4 worm cellular contexts compared by ENCODE assay signal in genomic region chrV:19125812-19126211, ce11.
TF ChIP-seq lines count a peak whose summit lies in the region.

No protein-coding gene starts in this region.

TF ChIP-seq in whole organism, L2 larva, 48 proteins besides CTCF, POLR2A, EP300 and RAD21 (continues in another document):
- no peak for TF ChIP-seq aly-2 (tag; optimal IDR thresholded peaks at IDR 0.05; lab: Kevin White, UChicago)
- peak; percentile 37 for TF ChIP-seq zag-1 (tag; optimal IDR thresholded peaks at IDR 0.05; lab: Kevin White, UChicago)
- TF ChIP-seq nhr-6 (tag; optimal IDR thresholded peaks at IDR 0.05; lab: Kevin White, UChicago) = no peak
- TF ChIP-seq nhr-12 (tag; optimal IDR thresholded peaks at IDR 0.05; lab: Kevin White, UChicago) = no peak
- no peak for TF ChIP-seq ceh-82 (tag; optimal IDR thresholded peaks at IDR 0.05; lab: Kevin White, UChicago)
- TF ChIP-seq dmd-4 (tag; optimal IDR thresholded peaks at IDR 0.05; lab: Kevin White, UChicago) = no peak
- peak in 1 of 2 experiments; percentile 25 for TF ChIP-seq mdl-1 (tag; optimal IDR thresholded peaks at IDR 0.05; lab: Kevin White, UChicago)
- peak; percentile 54 for TF ChIP-seq unc-55 (GFP tag; optimal IDR thresholded peaks at IDR 0.05; lab: Kevin White, UChicago)
- no peak for TF ChIP-seq mbf-1 (tag; optimal IDR thresholded peaks at IDR 0.05; lab: Kevin White, UChicago)
- TF ChIP-seq gmeb-1 (tag; optimal IDR thresholded peaks at IDR 0.05; lab: Kevin White, UChicago) = peak; percentile 57
- peak; percentile 37 for TF ChIP-seq lin-11 (tag; optimal IDR thresholded peaks at IDR 0.05; lab: Kevin White, UChicago)
- peak; percentile 50 for TF ChIP-seq crh-2 (tag; optimal IDR thresholded peaks at IDR 0.05; lab: Kevin White, UChicago)
- peak; percentile 26 to 58 for TF ChIP-seq lsy-2 (tag; optimal IDR thresholded peaks at IDR 0.05; lab: Kevin White, UChicago)
- no peak for TF ChIP-seq nhr-237 (tag; optimal IDR thresholded peaks at IDR 0.05; lab: Kevin White, UChicago)
- peak; percentile 43 for TF ChIP-seq egl-27 (tag; optimal IDR thresholded peaks at IDR 0.05; lab: Kevin White, UChicago)
- peak; percentile 30 for TF ChIP-seq nhr-25 (tag; optimal IDR thresholded peaks at IDR 0.05; lab: Kevin White, UChicago)
- TF ChIP-seq sma-3 (GFP tag; optimal IDR thresholded peaks at IDR 0.05; lab: Kevin White, UChicago) = peak; percentile 21
- peak; percentile 40 for TF ChIP-seq snpc-4 (tag; optimal IDR thresholded peaks at IDR 0.05; lab: Kevin White, UChicago)
- TF ChIP-seq C34F6.9 (tag; optimal IDR thresholded peaks at IDR 0.05; lab: Kevin White, UChicago) = peak; percentile 17
- peak; percentile 70 for TF ChIP-seq lin-13 (GFP tag; optimal IDR thresholded peaks at IDR 0.05; lab: Kevin White, UChicago)
- TF ChIP-seq Y55F3AM.14 (GFP tag; optimal IDR thresholded peaks at IDR 0.05; lab: Kevin White, UChicago) = peak; percentile 33
- TF ChIP-seq nhr-129 (tag; optimal IDR thresholded peaks at IDR 0.05; lab: Kevin White, UChicago) = peak; percentile 64
- TF ChIP-seq mab-5 (tag; optimal IDR thresholded peaks at IDR 0.05; lab: Kevin White, UChicago) = peak; percentile 44

TF ChIP-seq in whole organism, L4 larva, 104 proteins besides CTCF, POLR2A, EP300 and RAD21 (continues in another document):
- peak; percentile 74 for TF ChIP-seq tra-1 (GFP tag; IDR thresholded peaks at IDR 0.05; lab: Robert Waterston, UW)
- no peak for TF ChIP-seq egl-27 (tag; optimal IDR thresholded peaks at IDR 0.05; lab: Kevin White, UChicago)
- peak; percentile 83 for TF ChIP-seq Y48G9A.11 (GFP tag; IDR thresholded peaks at IDR 0.05; lab: Robert Waterston, UW)
- TF ChIP-seq mdt-29 (GFP tag; IDR thresholded peaks at IDR 0.05; lab: Robert Waterston, UW) = no peak
- TF ChIP-seq D1046.2 (GFP tag; IDR thresholded peaks at IDR 0.05; lab: Robert Waterston, UW) = 0 out of 2 replicates have a peak, but pooled peaks have one; percentile 64
- no peak for TF ChIP-seq gei-8 (GFP tag; optimal IDR thresholded peaks at IDR 0.05; lab: Kevin White, UChicago)
- no peak for TF ChIP-seq nhr-77 (tag; optimal IDR thresholded peaks at IDR 0.05; lab: Kevin White, UChicago)
- TF ChIP-seq php-3 (GFP tag; IDR thresholded peaks at IDR 0.05; lab: Robert Waterston, UW) = no peak; the same call in 1 of the 2 replicates
- no peak for TF ChIP-seq F49E8.2 (tag; optimal IDR thresholded peaks at IDR 0.05; lab: Kevin White, UChicago; ENCODE audit: borderline replicate concordance)
- no peak for TF ChIP-seq aly-2 (tag; optimal IDR thresholded peaks at IDR 0.05; lab: Kevin White, UChicago)
- no peak for TF ChIP-seq ceh-62 (tag; optimal IDR thresholded peaks at IDR 0.05; lab: Kevin White, UChicago)
- TF ChIP-seq nhr-102 (tag; optimal IDR thresholded peaks at IDR 0.05; lab: Kevin White, UChicago) = no peak
- TF ChIP-seq nhr-25 (tag; optimal IDR thresholded peaks at IDR 0.05; lab: Kevin White, UChicago; ENCODE audit: borderline replicate concordance, insufficient read depth) = peak; percentile 13
- TF ChIP-seq zip-11 (GFP tag; IDR thresholded peaks at IDR 0.05; lab: Robert Waterston, UW) = no peak
- no peak for TF ChIP-seq snpc-4 (tag; optimal IDR thresholded peaks at IDR 0.05; lab: Kevin White, UChicago)
- TF ChIP-seq nhr-11 (tag; optimal IDR thresholded peaks at IDR 0.05; lab: Kevin White, UChicago) = no peak
- TF ChIP-seq ztf-11 (tag; optimal IDR thresholded peaks at IDR 0.05; lab: Kevin White, UChicago) = no peak
- TF ChIP-seq lin-1 (GFP tag; IDR thresholded peaks at IDR 0.05; lab: Robert Waterston, UW) = no peak; the same call in 1 of the 2 replicates
- TF ChIP-seq F10B5.3 (tag; optimal IDR thresholded peaks at IDR 0.05; lab: Kevin White, UChicago) = no peak
- TF ChIP-seq mxl-3 (GFP tag; optimal IDR thresholded peaks at IDR 0.05; lab: Kevin White, UChicago) = no peak
- no peak for TF ChIP-seq ama-1 (optimal IDR thresholded peaks at IDR 0.05; lab: Kevin White, UChicago)
- peak; percentile 95 for TF ChIP-seq set-16 (GFP tag; IDR thresholded peaks at IDR 0.05; lab: Robert Waterston, UW)
- peak; percentile 62; the same call in 1 of the 2 replicates for TF ChIP-seq ceh-44 (GFP tag; IDR thresholded peaks at IDR 0.05; lab: Robert Waterston, UW)
- no peak for TF ChIP-seq fkh-10 (GFP tag; optimal IDR thresholded peaks at IDR 0.05; lab: Kevin White, UChicago)

TF ChIP-seq in whole organism, late embryonic, 69 proteins besides CTCF, POLR2A, EP300 and RAD21 (continues in another document):
- TF ChIP-seq ceh-2 (tag; optimal IDR thresholded peaks at IDR 0.05; lab: Kevin White, UChicago) (peak; percentile 30), che-1 (tag; optimal IDR thresholded peaks at IDR 0.05; lab: Kevin White, UChicago) (peak; percentile 80), ceh-14 (tag; optimal IDR thresholded peaks at IDR 0.05; lab: Kevin White, UChicago) (peak; percentile 62), mec-3 (tag; optimal IDR thresholded peaks at IDR 0.05; lab: Kevin White, UChicago; ENCODE audit: borderline replicate concordance) (no peak), hlh-13 (GFP tag; optimal IDR thresholded peaks at IDR 0.05; lab: Kevin White, UChicago) (peak; percentile 65), pha-2 (tag; optimal IDR thresholded peaks at IDR 0.05; lab: Kevin White, UChicago) (peak; percentile 93), nhr-232 (tag; optimal IDR thresholded peaks at IDR 0.05; lab: Kevin White, UChicago) (peak; percentile 51), fax-1 (tag; optimal IDR thresholded peaks at IDR 0.05; lab: Kevin White, UChicago) (peak; percentile 50), npax-4 (tag; optimal IDR thresholded peaks at IDR 0.05; lab: Kevin White, UChicago) (peak; percentile 58), ztf-16 (tag; optimal IDR thresholded peaks at IDR 0.05; lab: Kevin White, UChicago) (peak; percentile 37), ceh-24 (tag; optimal IDR thresholded peaks at IDR 0.05; lab: Kevin White, UChicago) (peak; percentile 13), ceh-31 (tag; optimal IDR thresholded peaks at IDR 0.05; lab: Kevin White, UChicago) (peak; percentile 43), ahr-1 (tag; optimal IDR thresholded peaks at IDR 0.05; lab: Kevin White, UChicago) (peak; percentile 28), pros-1 (tag; optimal IDR thresholded peaks at IDR 0.05; lab: Kevin White, UChicago) (no peak), dmd-4 (tag; optimal IDR thresholded peaks at IDR 0.05; lab: Kevin White, UChicago; ENCODE audit: borderline replicate concordance) (no peak), unc-3 (GFP tag; conservative IDR thresholded peaks at IDR 0.05; lab: Robert Waterston, UW) (peak; percentile 76; the same call in 1 of the 2 replicates), unc-3 (tag; optimal IDR thresholded peaks at IDR 0.05; lab: Kevin White, UChicago) (peak; percentile 42), ttx-3 (tag; optimal IDR thresholded peaks at IDR 0.05; lab: Kevin White, UChicago) (peak; percentile 69), pax-1 (tag; optimal IDR thresholded peaks at IDR 0.05; lab: Kevin White, UChicago) (no peak), pha-4 (tag; optimal IDR thresholded peaks at IDR 0.05; lab: Kevin White, UChicago) (no peak), hlh-8 (tag; optimal IDR thresholded peaks at IDR 0.05; lab: Kevin White, UChicago) (peak; percentile 6), C38D4.7 (GFP tag; optimal IDR thresholded peaks at IDR 0.05; lab: Kevin White, UChicago) (peak; percentile 75), nfya-1 (tag; optimal IDR thresholded peaks at IDR 0.05; lab: Kevin White, UChicago) (peak; percentile 53), syd-9 (tag; optimal IDR thresholded peaks at IDR 0.05; lab: Kevin White, UChicago) (peak; percentile 55), unc-42 (tag; optimal IDR thresholded peaks at IDR 0.05; lab: Kevin White, UChicago) (peak; percentile 13)

TF ChIP-seq in whole organism, mixed stage, embryonic, 35 proteins besides CTCF, POLR2A, EP300 and RAD21 (continues in another document):
- TF ChIP-seq lin-13 (tag; optimal IDR thresholded peaks at IDR 0.05; lab: Kevin White, UChicago) (peak; percentile 61), snpc-4 (tag; optimal IDR thresholded peaks at IDR 0.05; lab: Kevin White, UChicago) (no peak), zip-8 (tag; optimal IDR thresholded peaks at IDR 0.05; lab: Kevin White, UChicago) (no peak), nhr-28 (tag; optimal IDR thresholded peaks at IDR 0.05; lab: Kevin White, UChicago) (no peak), mep-1 (tag; optimal IDR thresholded peaks at IDR 0.05; lab: Kevin White, UChicago) (no peak), flh-1 (GFP tag; optimal IDR thresholded peaks at IDR 0.05; lab: Kevin White, UChicago) (peak; percentile 52), nhr-237 (tag; optimal IDR thresholded peaks at IDR 0.05; lab: Kevin White, UChicago) (peak; percentile 13), pha-4 (tag; optimal IDR thresholded peaks at IDR 0.05; lab: Kevin White, UChicago) (no peak), nhr-2 (tag; optimal IDR thresholded peaks at IDR 0.05; lab: Kevin White, UChicago) (no peak), nhr-76 (tag; optimal IDR thresholded peaks at IDR 0.05; lab: Kevin White, UChicago) (no peak), lsy-2 (tag; optimal IDR thresholded peaks at IDR 0.05; lab: Kevin White, UChicago) (peak; percentile 19), ces-1 (GFP tag; optimal IDR thresholded peaks at IDR 0.05; lab: Kevin White, UChicago) (peak; percentile 20), lin-32 (GFP tag; optimal IDR thresholded peaks at IDR 0.05; lab: Kevin White, UChicago) (peak; percentile 69), tbx-8 (GFP tag; optimal IDR thresholded peaks at IDR 0.05; lab: Kevin White, UChicago) (peak; percentile 62), sem-2 (GFP tag; optimal IDR thresholded peaks at IDR 0.05; lab: Kevin White, UChicago) (peak; percentile 75), unc-120 (tag; optimal IDR thresholded peaks at IDR 0.05; lab: Kevin White, UChicago; ENCODE audit: poor library complexity, severe bottlenecking) (peak; percentile 73), ztf-11 (tag; optimal IDR thresholded peaks at IDR 0.05; lab: Kevin White, UChicago) (no peak), M03D4.4 (tag; optimal IDR thresholded peaks at IDR 0.05; lab: Kevin White, UChicago) (peak; percentile 88), blmp-1 (tag; optimal IDR thresholded peaks at IDR 0.05; lab: Kevin White, UChicago) (peak; percentile 5), elt-1 (tag; optimal IDR thresholded peaks at IDR 0.05; lab: Kevin White, UChicago; ENCODE audit: borderline replicate concordance, insufficient read depth) (no peak), bed-3 (GFP tag; optimal IDR thresholded peaks at IDR 0.05; lab: Kevin White, UChicago) (peak; percentile 59), nhr-12 (tag; optimal IDR thresholded peaks at IDR 0.05; lab: Kevin White, UChicago) (no peak), hlh-1 (tag; optimal IDR thresholded peaks at IDR 0.05; lab: Kevin White, UChicago) (peak; percentile 5), ceh-39 (tag; optimal IDR thresholded peaks at IDR 0.05; lab: Kevin White, UChicago) (no peak), ceh-43 (GFP tag; optimal IDR thresholded peaks at IDR 0.05; lab: Kevin White, UChicago) (peak; percentile 79), elt-3 (tag; optimal IDR thresholded peaks at IDR 0.05; lab: Kevin White, UChicago) (no peak), mls-2 (tag; optimal IDR thresholded peaks at IDR 0.05; lab: Kevin White, UChicago) (peak; percentile 92), ceh-83 (GFP tag; optimal IDR thresholded peaks at IDR 0.05; lab: Kevin White, UChicago) (peak; percentile 92), drap-1 (GFP tag; optimal IDR thresholded peaks at IDR 0.05; lab: Kevin White, UChicago) (peak; percentile 98)
